Worm (Caenorhabditis elegans) whole organism, midembryonic: ENCODE results near the gene K10B3.5.

Experiments used
- T22C8.4 ChIP-seq: fragments of 200-800 bp; sonication (Bioruptor generic); IDR thresholded peaks from 2 replicates; pipeline ENCODE4 v1.3.6; 2022; ENCODE audit warnings: missing genetic modification characterization, missing compliant biosample characterization
- cog-1 ChIP-seq: sonication (generic microtip); optimal IDR thresholded peaks from 2 replicates; lab custom pipeline; 2016; ENCODE audit warnings: missing genetic modification characterization, missing compliant biosample characterization
- flt-1 ChIP-seq: fragments of 200-800 bp; sonication (Bioruptor generic); IDR thresholded peaks from 2 replicates; pipeline ENCODE4 v1.3.6; 2022; ENCODE audit warnings: missing genetic modification characterization, missing compliant biosample characterization
- klf-2 ChIP-seq: fragments of 200-800 bp; sonication (Bioruptor generic); conservative IDR thresholded peaks from 2 replicates; pipeline ENCODE4 v1.3.6; 2022; ENCODE audit warnings: missing genetic modification reagents, missing genetic modification characterization, missing compliant biosample characterization
- med-1 ChIP-seq: sonication (generic microtip); optimal IDR thresholded peaks from 2 replicates; lab custom pipeline; 2017; ENCODE audit warnings: missing genetic modification characterization, mild to moderate bottlenecking, missing compliant biosample characterization, antibody characterized with exemption, missing genetic modification reagents; ENCODE audit not compliant: insufficient read depth
- ref-1 ChIP-seq: fragments of 200-800 bp; sonication (Bioruptor generic); conservative IDR thresholded peaks from 2 replicates; pipeline ENCODE4 v1.3.6; 2022; ENCODE audit warnings: missing genetic modification reagents, missing genetic modification characterization, missing compliant biosample characterization
- tab-1 ChIP-seq: fragments of 200-800 bp; sonication (Bioruptor generic); IDR thresholded peaks from 2 replicates; pipeline ENCODE4 v1.3.6; 2022; ENCODE audit warnings: missing genetic modification characterization, missing compliant biosample characterization
- ztf-23 ChIP-seq: fragments of 200-800 bp; sonication (Bioruptor generic); IDR thresholded peaks from 2 replicates; pipeline ENCODE4 v1.3.6; 2022; ENCODE audit warnings: missing genetic modification reagents, missing genetic modification characterization, missing compliant biosample characterization
- ztf-29 ChIP-seq: fragments of 200-800 bp; sonication (Bioruptor generic); IDR thresholded peaks from 2 replicates; pipeline ENCODE4 v1.3.6; 2022; ENCODE audit warnings: missing genetic modification reagents, missing genetic modification characterization, missing compliant biosample characterization

The K10B3.5 gene

ce11 chrX:3112946-3113427, 6.7 kb upstream of the K10B3.5 start, which contains the start of gene gpd-3:
TSS of gene gpd-3 (minus strand) at chrX:3113341.
- TF ChIP-seq ztf-23: no peak
- no peak for TF ChIP-seq med-1 (GFP tag; lab: Kevin White, UChicago)
- no peak for TF ChIP-seq flt-1
- no peak for TF ChIP-seq klf-2 (GFP tag; lab: Robert Waterston, UW)
- TF ChIP-seq ref-1 (GFP tag; lab: Robert Waterston, UW): no peak
- no peak for TF ChIP-seq ztf-29 (GFP tag; lab: Robert Waterston, UW)
- no peak for TF ChIP-seq tab-1 (GFP tag; lab: Robert Waterston, UW)
- no peak for TF ChIP-seq cog-1
- TF ChIP-seq T22C8.4 (GFP tag; lab: Robert Waterston, UW): no peak

ce11 chrX:3111687-3112086, 5.4 kb upstream of the K10B3.5 start:
- no peak for TF ChIP-seq ztf-29 (GFP tag; lab: Robert Waterston, UW)
- no peak for TF ChIP-seq klf-2 (GFP tag; lab: Robert Waterston, UW)
- no peak for TF ChIP-seq T22C8.4 (GFP tag; lab: Robert Waterston, UW)
- no peak for TF ChIP-seq cog-1
- TF ChIP-seq med-1 (GFP tag; lab: Kevin White, UChicago): no peak
- TF ChIP-seq flt-1: no peak
- no peak for TF ChIP-seq ztf-23

- no peak for TF ChIP-seq cog-1
- TF ChIP-seq tab-1 (GFP tag; lab: Robert Waterston, UW): no peak
- TF ChIP-seq ztf-29 (GFP tag; lab: Robert Waterston, UW): no peak
- TF ChIP-seq ref-1 (GFP tag; lab: Robert Waterston, UW): no peak
- TF ChIP-seq med-1 (GFP tag; lab: Kevin White, UChicago): no peak
- no peak for TF ChIP-seq ztf-23
- TF ChIP-seq klf-2 (GFP tag; lab: Robert Waterston, UW): no peak
- TF ChIP-seq flt-1: no peak
- TF ChIP-seq T22C8.4 (GFP tag; lab: Robert Waterston, UW): no peak
Measured at ce11 chrX:3111066-3111465, 4.8 kb upstream of the K10B3.5 start.

ce11 chrX:3110576-3110975, 4.3 kb upstream of the K10B3.5 start, which contains the start of gene gpcp-1:
TSS of gene gpcp-1 (minus strand) at chrX:3110628.
- TF ChIP-seq T22C8.4 (GFP tag; lab: Robert Waterston, UW) (no peak), flt-1 (no peak), ztf-29 (GFP tag; lab: Robert Waterston, UW) (no peak), med-1 (GFP tag; lab: Kevin White, UChicago) (no peak), klf-2 (GFP tag; lab: Robert Waterston, UW) (no peak), tab-1 (GFP tag; lab: Robert Waterston, UW) (no peak), cog-1 (no peak), ref-1 (GFP tag; lab: Robert Waterston, UW) (no peak), ztf-23 (no peak)

ce11 chrX:3108603-3109002, 2.3 kb upstream of the K10B3.5 start:
- TF ChIP-seq flt-1 (no peak), ztf-29 (GFP tag; lab: Robert Waterston, UW) (no peak), tab-1 (GFP tag; lab: Robert Waterston, UW) (no peak), klf-2 (GFP tag; lab: Robert Waterston, UW) (no peak), med-1 (GFP tag; lab: Kevin White, UChicago) (no peak), cog-1 (no peak), ztf-23 (no peak), ref-1 (GFP tag; lab: Robert Waterston, UW) (no peak), T22C8.4 (GFP tag; lab: Robert Waterston, UW) (no peak)

- TF ChIP-seq T22C8.4 (GFP tag; lab: Robert Waterston, UW): peak; percentile 77
- no peak for TF ChIP-seq cog-1
- TF ChIP-seq ztf-23: peak; percentile 40; the same call in 1 of the 2 replicates
- TF ChIP-seq med-1 (GFP tag; lab: Kevin White, UChicago): no peak
- TF ChIP-seq flt-1: peak; percentile 61; the same call in 1 of the 2 replicates
- TF ChIP-seq klf-2 (GFP tag; lab: Robert Waterston, UW): no peak
- no peak for TF ChIP-seq ref-1 (GFP tag; lab: Robert Waterston, UW)
Measured at ce11 chrX:3102817-3103216, 3.5 kb downstream of the K10B3.5 start.

ce11 chrX:3102165-3102564, 4.1 kb downstream of the K10B3.5 start, which contains the start of gene ztf-13:
TSS of gene ztf-13 (minus strand) at chrX:3102175.
- TF ChIP-seq ztf-23: no peak
- TF ChIP-seq cog-1: no peak
- TF ChIP-seq flt-1: no peak
- no peak for TF ChIP-seq ztf-29 (GFP tag; lab: Robert Waterston, UW)
- TF ChIP-seq klf-2 (GFP tag; lab: Robert Waterston, UW): no peak
- TF ChIP-seq ref-1 (GFP tag; lab: Robert Waterston, UW): no peak
- no peak for TF ChIP-seq T22C8.4 (GFP tag; lab: Robert Waterston, UW)
- TF ChIP-seq tab-1 (GFP tag; lab: Robert Waterston, UW): no peak
- no peak for TF ChIP-seq med-1 (GFP tag; lab: Kevin White, UChicago)

- no peak for TF ChIP-seq klf-2 (GFP tag; lab: Robert Waterston, UW)
- TF ChIP-seq cog-1: no peak
Measured at ce11 chrX:3101562-3101961, 4.7 kb downstream of the K10B3.5 start.

ce11 chrX:3099832-3100231, 6.4 kb downstream of the K10B3.5 start, which contains the start of gene sec-3:
TSS of gene sec-3 (minus strand) at chrX:3099852.
- TF ChIP-seq flt-1 (peak; percentile 85), klf-2 (GFP tag; lab: Robert Waterston, UW) (peak; percentile 62; the same call in 1 of the 2 replicates), med-1 (GFP tag; lab: Kevin White, UChicago) (peak; percentile 61), cog-1 (peak; percentile 88), ztf-29 (GFP tag; lab: Robert Waterston, UW) (peak; percentile 58; the same call in 1 of the 2 replicates), ref-1 (GFP tag; lab: Robert Waterston, UW) (no peak), ztf-23 (peak; percentile 78; the same call in 1 of the 2 replicates), tab-1 (GFP tag; lab: Robert Waterston, UW) (peak; percentile 65; the same call in 1 of the 2 replicates), T22C8.4 (GFP tag; lab: Robert Waterston, UW) (no peak)

ce11 chrX:3094304-3094703, 12.0 kb downstream of the K10B3.5 start, which contains the start of gene wrt-2:
TSS of gene wrt-2 (minus strand) at chrX:3094349.
- TF ChIP-seq tab-1 (GFP tag; lab: Robert Waterston, UW) (no peak), klf-2 (GFP tag; lab: Robert Waterston, UW) (no peak), ztf-29 (GFP tag; lab: Robert Waterston, UW) (no peak), flt-1 (no peak), ref-1 (GFP tag; lab: Robert Waterston, UW) (no peak), T22C8.4 (GFP tag; lab: Robert Waterston, UW) (no peak), med-1 (GFP tag; lab: Kevin White, UChicago) (no peak), cog-1 (no peak), ztf-23 (no peak)
